Fruit fly (Drosophila melanogaster) whole organism, embryonic: ENCODE measurements around the gene CG14370.

Source experiments
- Atf6 ChIP-seq: fragments of 200-800 bp; sonication (Bioruptor generic); IDR thresholded peaks from 2 replicates; pipeline ENCODE4 v1.3.6; 2022; ENCODE audit warnings: missing biosample characterization, missing genetic modification characterization
- CG11247 ChIP-seq: fragments of 200-800 bp; sonication (Bioruptor generic); IDR thresholded peaks from 2 replicates; pipeline ENCODE4 v1.3.6; 2022; ENCODE audit warnings: missing biosample characterization, missing genetic modification characterization
- CG13894 ChIP-seq: fragments of 200-800 bp; sonication (Bioruptor generic); optimal IDR thresholded peaks from 3 replicates; lab custom pipeline; 2018; ENCODE audit warnings: missing biosample characterization, mild to moderate bottlenecking, missing genetic modification characterization, moderate library complexity
- CG17328 ChIP-seq: fragments of 200-800 bp; sonication (Bioruptor generic); IDR thresholded peaks from 2 replicates; pipeline ENCODE4 v1.3.6; 2022; ENCODE audit warnings: missing biosample characterization, missing genetic modification characterization
- CG1832 ChIP-seq: fragments of 200-800 bp; sonication (Bioruptor generic); optimal IDR thresholded peaks from 2 replicates; lab custom pipeline; 2017; ENCODE audit warnings: missing biosample characterization, mild to moderate bottlenecking, missing genetic modification characterization, inconsistent platforms
- CG18619 ChIP-seq: fragments of 200-800 bp; sonication (Bioruptor generic); optimal IDR thresholded peaks from 3 replicates; lab custom pipeline; 2017; ENCODE audit warnings: missing biosample characterization, mild to moderate bottlenecking, missing genetic modification characterization
- CG2202 ChIP-seq: fragments of 200-800 bp; sonication (Bioruptor generic); optimal IDR thresholded peaks from 2 replicates; lab custom pipeline; 2018; ENCODE audit warnings: missing biosample characterization, mild to moderate bottlenecking, missing genetic modification characterization
- CG31365 ChIP-seq: fragments of 200-800 bp; sonication (Bioruptor generic); optimal IDR thresholded peaks from 2 replicates; lab custom pipeline; 2018; ENCODE audit warnings: missing biosample characterization, mild to moderate bottlenecking, missing genetic modification characterization
- CG32772 ChIP-seq: fragments of 200-800 bp; sonication (Bioruptor generic); IDR thresholded peaks from 2 replicates; pipeline ENCODE4 v1.3.6; 2022; ENCODE audit warnings: missing biosample characterization, missing genetic modification characterization
- CG4328 ChIP-seq: fragments of 200-800 bp; sonication (Bioruptor generic); optimal IDR thresholded peaks from 3 replicates; lab custom pipeline; 2017; ENCODE audit warnings: missing biosample characterization, missing genetic modification reagents, missing genetic modification characterization
- CG4820 ChIP-seq: fragments of 200-800 bp; sonication (Bioruptor generic); optimal IDR thresholded peaks from 3 replicates; lab custom pipeline; 2016; ENCODE audit warnings: missing biosample characterization, missing genetic modification characterization
- CG8089 ChIP-seq: fragments of 200-800 bp; sonication (Bioruptor generic); optimal IDR thresholded peaks from 3 replicates; lab custom pipeline; 2016; ENCODE audit warnings: missing biosample characterization, missing genetic modification characterization
- CG8388 ChIP-seq: fragments of 200-800 bp; sonication (Bioruptor generic); optimal IDR thresholded peaks from 2 replicates; lab custom pipeline; 2019; ENCODE audit warnings: missing biosample characterization, mild to moderate bottlenecking, missing genetic modification characterization, moderate library complexity
- CG8924 ChIP-seq: fragments of 200-800 bp; optimal IDR thresholded peaks from 3 replicates; lab custom pipeline; 2019; ENCODE audit warnings: missing biosample characterization, mild to moderate bottlenecking, missing genetic modification characterization, moderate library complexity
- Deaf1 ChIP-seq: fragments of 200-800 bp; optimal IDR thresholded peaks from 3 replicates; lab custom pipeline; 2019; ENCODE audit warnings: missing biosample characterization, mild to moderate bottlenecking, missing genetic modification characterization, moderate library complexity
- Hr51 ChIP-seq, 2 experiments: fragments of 200-800 bp; sonication (Bioruptor generic); optimal IDR thresholded peaks; 2 replicates in 1 of 2; 3 replicates in 1 of 2; lab custom pipeline; 2016 to 2018; ENCODE audit warnings: missing biosample characterization in 2 of 2, missing genetic modification characterization in 2 of 2, mild to moderate bottlenecking in 1 of 2, moderate library complexity in 1 of 2
- Neu2 ChIP-seq: fragments of 200-800 bp; sonication (Bioruptor generic); optimal IDR thresholded peaks from 3 replicates; lab custom pipeline; 2016; ENCODE audit warnings: missing biosample characterization, missing genetic modification characterization, borderline replicate concordance
- Ssrp ChIP-seq: fragments of 200-800 bp; sonication (Bioruptor generic); optimal IDR thresholded peaks from 2 replicates; lab custom pipeline; 2018; ENCODE audit warnings: missing biosample characterization, mild to moderate bottlenecking, missing genetic modification characterization, moderate library complexity
- Xrp1 ChIP-seq: fragments of 200-800 bp; sonication (Bioruptor generic); IDR thresholded peaks from 2 replicates; pipeline ENCODE4 v1.3.6; 2022; ENCODE audit warnings: missing biosample characterization, missing genetic modification characterization
- abd-A ChIP-seq: fragments of 200-800 bp; sonication (Bioruptor generic); optimal IDR thresholded peaks from 3 replicates; lab custom pipeline; 2019; ENCODE audit warnings: missing biosample characterization, mild to moderate bottlenecking, missing genetic modification characterization, moderate library complexity
- amos ChIP-seq: fragments of 200-800 bp; sonication (Bioruptor generic); IDR thresholded peaks from 2 replicates; pipeline ENCODE4 v1.3.6; 2022; ENCODE audit warnings: missing biosample characterization, missing genetic modification characterization; ENCODE audit not compliant: partially characterized antibody
- ap ChIP-seq: fragments of 200-800 bp; sonication (Bioruptor generic); IDR thresholded peaks from 2 replicates; pipeline ENCODE4 v1.3.6; 2022; ENCODE audit warnings: missing biosample characterization, missing genetic modification characterization
- bbx ChIP-seq: fragments of 200-800 bp; sonication (Bioruptor generic); IDR thresholded peaks from 2 replicates; pipeline ENCODE4 v1.3.6; 2022; ENCODE audit warnings: missing biosample characterization, missing genetic modification characterization; ENCODE audit not compliant: partially characterized antibody
- eyg ChIP-seq: fragments of 200-800 bp; sonication (Bioruptor generic); optimal IDR thresholded peaks from 3 replicates; lab custom pipeline; 2016; ENCODE audit warnings: missing biosample characterization, missing genetic modification characterization
- grn ChIP-seq: fragments of 200-800 bp; sonication (Bioruptor generic); optimal IDR thresholded peaks from 3 replicates; lab custom pipeline; 2017; ENCODE audit warnings: missing biosample characterization, missing genetic modification characterization
- gsb ChIP-seq: fragments of 200-800 bp; sonication (Bioruptor generic); IDR thresholded peaks from 2 replicates; pipeline ENCODE4 v1.3.6; 2022; ENCODE audit warnings: missing biosample characterization, missing genetic modification characterization
- lmd ChIP-seq: fragments of 200-800 bp; sonication (Bioruptor generic); IDR thresholded peaks from 2 replicates; pipeline ENCODE4 v1.3.6; 2022; ENCODE audit warnings: missing biosample characterization, missing genetic modification characterization
- pb ChIP-seq: fragments of 200-800 bp; sonication (Bioruptor generic); optimal IDR thresholded peaks from 3 replicates; lab custom pipeline; 2016; ENCODE audit warnings: missing biosample characterization, missing genetic modification characterization
- pfk ChIP-seq: fragments of 200-800 bp; sonication (Bioruptor generic); optimal IDR thresholded peaks from 2 replicates; lab custom pipeline; 2018; ENCODE audit warnings: missing biosample characterization, mild to moderate bottlenecking, missing genetic modification characterization, moderate library complexity
- pum ChIP-seq: fragments of 200-800 bp; sonication (Bioruptor generic); optimal IDR thresholded peaks from 2 replicates; lab custom pipeline; 2016; ENCODE audit warnings: missing biosample characterization, missing genetic modification characterization
- pzg ChIP-seq: fragments of 200-800 bp; sonication (Bioruptor generic); optimal IDR thresholded peaks from 3 replicates; lab custom pipeline; 2018; ENCODE audit warnings: missing biosample characterization, mild to moderate bottlenecking, missing genetic modification characterization, moderate library complexity
- salm ChIP-seq: fragments of 200-800 bp; sonication (Bioruptor generic); optimal IDR thresholded peaks from 2 replicates; lab custom pipeline; 2018; ENCODE audit warnings: missing biosample characterization, mild to moderate bottlenecking, missing genetic modification characterization
- slbo ChIP-seq: fragments of 200-800 bp; sonication (Bioruptor generic); IDR thresholded peaks from 2 replicates; pipeline ENCODE4 v1.3.6; 2022; ENCODE audit warnings: missing biosample characterization, missing genetic modification characterization
- stc ChIP-seq: fragments of 200-800 bp; sonication (Bioruptor generic); IDR thresholded peaks from 2 replicates; pipeline ENCODE4 v1.3.6; 2022; ENCODE audit warnings: missing biosample characterization, missing genetic modification characterization
- tin ChIP-seq: fragments of 200-800 bp; sonication (Bioruptor generic); optimal IDR thresholded peaks from 3 replicates; lab custom pipeline; 2016; ENCODE audit warnings: missing biosample characterization, missing genetic modification characterization
- trh ChIP-seq: fragments of 200-800 bp; sonication (Bioruptor generic); optimal IDR thresholded peaks from 2 replicates; lab custom pipeline; 2016; ENCODE audit warnings: missing biosample characterization, missing genetic modification characterization
- ttk ChIP-seq: fragments of 200-800 bp; sonication (Bioruptor generic); IDR thresholded peaks from 2 replicates; pipeline ENCODE4 v2.1.2; 2022; ENCODE audit warnings: missing biosample characterization, missing genetic modification characterization
- zf30C ChIP-seq: fragments of 200-800 bp; sonication (Bioruptor generic); optimal IDR thresholded peaks from 3 replicates; lab custom pipeline; 2018; ENCODE audit warnings: missing biosample characterization, mild to moderate bottlenecking, missing genetic modification characterization

Gene CG14370

dm6 chr3R:13600539-13600938 is 12.7 kb downstream of the CG14370 start (continued):
- TF ChIP-seq lmd (GFP tag; lab: Robert Waterston, UW) (no peak), Hr51 (GFP tag; optimal IDR thresholded peaks at IDR 0.05; lab: Kevin White, UChicago) (peak in 1 of 2 experiments; percentile 45), CG8089 (no peak), Atf6 (GFP tag; lab: Robert Waterston, UW) (no peak), CG32772 (GFP tag; lab: Robert Waterston, UW) (no peak), tin (GFP tag; lab: Kevin White, UChicago) (no peak), Ssrp (tag; lab: Kevin White, UChicago) (no peak), CG4328 (GFP tag; lab: Kevin White, UChicago) (no peak), trh (GFP tag; lab: Kevin White, UChicago) (no peak), pb (GFP tag; lab: Kevin White, UChicago) (no peak), Xrp1 (GFP tag; lab: Robert Waterston, UW) (peak; percentile 17; the same call in 1 of the 2 replicates), amos (GFP tag; lab: Robert Waterston, UW) (no peak), Deaf1 (tag; lab: Kevin White, UChicago) (peak; percentile 5), pzg (GFP tag; lab: Kevin White, UChicago) (no peak), pfk (GFP tag; lab: Kevin White, UChicago) (no peak)

DNA sequence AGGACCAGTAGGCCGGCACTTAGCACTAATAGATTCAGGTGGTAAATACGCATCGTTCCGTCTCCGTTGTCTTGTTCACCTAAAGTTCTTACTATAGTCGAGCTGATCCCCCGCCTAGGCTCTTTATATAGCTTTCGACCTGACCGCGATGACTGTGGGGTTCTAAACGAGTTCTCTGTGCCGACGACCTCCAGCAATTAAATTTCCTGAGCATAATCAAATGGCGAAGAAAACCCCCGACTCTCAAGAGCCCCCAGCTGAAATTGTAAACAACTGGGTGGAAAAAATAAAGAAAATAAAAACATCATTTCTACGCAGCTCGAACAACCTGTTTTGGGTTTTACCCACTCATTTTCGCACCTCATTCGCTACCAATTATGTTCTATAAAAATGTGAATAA is 21.3 kb downstream of the CG14370 start, which contains the start of gene CG9759:
TSS of gene CG9759 (minus strand) at position 101 of the 400 bp plus-strand sequence.
- TF ChIP-seq slbo (GFP tag; lab: Robert Waterston, UW) (no peak), salm (no peak), CG1832 (no peak), CG8388 (GFP tag; lab: Kevin White, UChicago) (no peak), stc (GFP tag; lab: Robert Waterston, UW) (no peak), ttk (GFP tag; lab: Robert Waterston, UW) (no peak), CG17328 (GFP tag; lab: Robert Waterston, UW) (no peak), gsb (no peak), zf30C (GFP tag; lab: Kevin White, UChicago) (no peak), grn (GFP tag; lab: Kevin White, UChicago) (no peak), bbx (no peak), CG8924 (tag; lab: Kevin White, UChicago) (no peak), CG31365 (tag; lab: Kevin White, UChicago) (no peak), CG18619 (GFP tag; lab: Kevin White, UChicago) (no peak), ap (GFP tag; lab: Robert Waterston, UW) (no peak), eyg (GFP tag; lab: Kevin White, UChicago) (no peak), Neu2 (no peak)

dm6 chr3R:13612333-13612732 is 24.5 kb downstream of the CG14370 start, which contains the start of gene CG9757:
CG9757 (minus strand) TSS chr3R:13612433.
- peak; percentile 13 for TF ChIP-seq CG13894
- peak; percentile 77 for TF ChIP-seq abd-A (tag; lab: Kevin White, UChicago)
- TF ChIP-seq pum: no peak
- no peak for TF ChIP-seq CG4820 (GFP tag; lab: Kevin White, UChicago)
- no peak for TF ChIP-seq CG11247 (GFP tag; lab: Robert Waterston, UW)
- TF ChIP-seq CG2202: no peak
